Fruit fly (Drosophila melanogaster) S2 (cell line): Measurements from ENCODE around the gene CG6321.

Experiments
- CG8478 ChIP-seq: fragments of >200 bp; optimal IDR thresholded peaks from 2 replicates; lab custom pipeline; 2018
- CTCF ChIP-seq, 2 experiments: fragments of >200 bp; optimal IDR thresholded peaks; 2 replicates each; lab custom pipeline; 2018

DNA sequence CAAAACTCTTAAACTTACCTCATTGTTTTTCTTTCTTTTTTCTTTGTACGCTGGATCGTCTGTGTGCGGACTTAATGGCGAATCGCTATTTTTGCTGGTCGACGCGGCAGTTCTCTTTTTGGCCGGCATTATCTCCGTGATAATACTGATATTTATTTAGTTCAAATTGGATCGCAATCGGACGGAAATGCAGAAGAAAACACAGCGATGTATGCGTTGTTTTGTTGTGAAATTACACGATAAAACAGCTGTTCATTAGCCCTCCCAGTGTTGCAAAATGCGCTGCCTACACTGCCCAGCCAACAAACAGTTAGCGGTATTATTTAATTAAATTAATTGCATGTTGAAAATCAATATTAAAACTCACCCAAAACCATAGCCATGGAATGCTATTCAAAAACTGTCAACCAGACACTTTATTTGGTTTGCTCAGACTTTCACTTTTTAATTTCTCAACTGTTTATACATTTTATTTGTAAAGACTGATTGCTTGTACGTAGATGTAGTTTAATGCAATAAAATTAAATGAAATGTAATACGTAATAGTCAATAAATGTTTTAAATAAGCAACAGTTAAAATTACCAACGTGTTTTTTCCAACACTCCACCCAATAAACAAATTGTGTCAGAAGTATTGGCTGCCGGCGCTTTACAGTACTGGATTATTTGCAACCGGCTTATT, 37.1 kb upstream of the CG6321 start, which contains the start of the genes Irbp18 and APP-BP1:
- TF ChIP-seq CTCF (optimal IDR thresholded peaks at IDR 0.05; lab: Kevin White, UChicago), result no peak
- TF ChIP-seq CG8478 (lab: Kevin White, UChicago), result no peak
